Fruit fly (Drosophila melanogaster) whole organism, embryonic: ENCODE data around the gene CG12016.

Source experiments
- Atf6 ChIP-seq: fragments of 200-800 bp; sonication (Bioruptor generic); IDR thresholded peaks from 2 replicates; pipeline ENCODE4 v1.3.6; 2022; ENCODE audit warnings: missing biosample characterization, missing genetic modification characterization
- Awh ChIP-seq: fragments of 200-800 bp; sonication (Bioruptor generic); IDR thresholded peaks from 2 replicates; pipeline ENCODE4, ENCODE4 v1.3.6; 2022; ENCODE audit warnings: missing biosample characterization, missing genetic modification characterization
- CG10274 ChIP-seq: fragments of 200-800 bp; sonication (Bioruptor generic); optimal IDR thresholded peaks from 3 replicates; lab custom pipeline; 2017; ENCODE audit warnings: missing biosample characterization, mild to moderate bottlenecking, missing genetic modification characterization
- CG10366 ChIP-seq: fragments of 200-800 bp; sonication (Bioruptor generic); IDR thresholded peaks from 2 replicates; pipeline ENCODE4 v1.3.6; 2022; ENCODE audit warnings: missing biosample characterization, missing genetic modification characterization
- CG10979 ChIP-seq: fragments of 200-800 bp; sonication (Bioruptor generic); optimal IDR thresholded peaks from 2 replicates; lab custom pipeline; 2018; ENCODE audit warnings: missing biosample characterization, mild to moderate bottlenecking, missing genetic modification characterization, moderate library complexity
- CG11560 ChIP-seq: fragments of 200-800 bp; sonication (Bioruptor generic); IDR thresholded peaks from 3 replicates; pipeline ENCODE4 v1.3.6; 2022; ENCODE audit warnings: missing biosample characterization, missing genetic modification characterization
- CG11723 ChIP-seq: fragments of 200-800 bp; sonication (Bioruptor generic); optimal IDR thresholded peaks from 2 replicates; lab custom pipeline; 2017; ENCODE audit warnings: missing biosample characterization, mild to moderate bottlenecking, missing genetic modification characterization
- CG12769 ChIP-seq: fragments of 200-800 bp; sonication (Bioruptor generic); optimal IDR thresholded peaks from 2 replicates; lab custom pipeline; 2019; ENCODE audit warnings: missing biosample characterization, mild to moderate bottlenecking, missing genetic modification characterization, moderate library complexity
- CG17568 ChIP-seq: fragments of 200-800 bp; sonication (Bioruptor generic); optimal IDR thresholded peaks from 2 replicates; lab custom pipeline; 2018; ENCODE audit warnings: missing biosample characterization, mild to moderate bottlenecking, missing genetic modification characterization, moderate library complexity
- CG18476 ChIP-seq: fragments of 200-800 bp; sonication (Bioruptor generic); optimal IDR thresholded peaks from 2 replicates; lab custom pipeline; 2016; ENCODE audit warnings: missing biosample characterization, mild to moderate bottlenecking, missing genetic modification characterization
- CG4854 ChIP-seq: fragments of 200-800 bp; sonication (Bioruptor generic); optimal IDR thresholded peaks from 2 replicates; lab custom pipeline; 2016; ENCODE audit warnings: missing biosample characterization, missing genetic modification characterization, inconsistent platforms
- CG6654 ChIP-seq: fragments of 200-800 bp; sonication (Bioruptor generic); optimal IDR thresholded peaks from 2 replicates; lab custom pipeline; 2017; ENCODE audit warnings: missing biosample characterization, mild to moderate bottlenecking, missing genetic modification characterization
- CG6689 ChIP-seq: fragments of 200-800 bp; sonication (Bioruptor generic); IDR thresholded peaks from 2 replicates; pipeline ENCODE4 v1.3.6; 2022; ENCODE audit warnings: missing biosample characterization, missing genetic modification characterization
- CG6791 ChIP-seq: fragments of 200-800 bp; sonication (Bioruptor generic); IDR thresholded peaks from 3 replicates; pipeline ENCODE4 v1.3.6; 2022; ENCODE audit warnings: missing biosample characterization, missing genetic modification characterization; ENCODE audit not compliant: partially characterized antibody
- CG7556 ChIP-seq: fragments of 200-800 bp; sonication (Bioruptor generic); optimal IDR thresholded peaks from 2 replicates; lab custom pipeline; 2017; ENCODE audit warnings: missing biosample characterization, mild to moderate bottlenecking, missing genetic modification characterization
- CG7963 ChIP-seq: fragments of 200-800 bp; sonication (Bioruptor generic); IDR thresholded peaks from 3 replicates; pipeline ENCODE4 v1.3.6; 2022; ENCODE audit warnings: missing biosample characterization, missing genetic modification characterization; ENCODE audit not compliant: partially characterized antibody
- CG8290 ChIP-seq, 3 experiments: fragments of 200-800 bp; sonication (Bioruptor generic); optimal IDR thresholded peaks; 2 replicates each; lab custom pipeline; 2016 to 2019; ENCODE audit warnings: missing biosample characterization in 3 of 3, missing genetic modification characterization in 3 of 3, mild to moderate bottlenecking in 2 of 3, moderate library complexity in 1 of 3
- CG8388 ChIP-seq: fragments of 200-800 bp; sonication (Bioruptor generic); optimal IDR thresholded peaks from 2 replicates; lab custom pipeline; 2019; ENCODE audit warnings: missing biosample characterization, mild to moderate bottlenecking, missing genetic modification characterization, moderate library complexity
- D ChIP-seq, 2 experiments: fragments of 200-800 bp in 1 of 2; fragments of >200 bp in 1 of 2; sonication (Bioruptor generic) in 1 of 2; optimal IDR thresholded peaks; 2 replicates in 1 of 2; 3 replicates in 1 of 2; lab custom pipeline; 2017; ENCODE audit warnings: mild to moderate bottlenecking in 1 of 2, missing biosample characterization in 1 of 2, missing genetic modification characterization in 1 of 2, missing genetic modification reagents in 1 of 2
- D19A ChIP-seq: fragments of 200-800 bp; optimal IDR thresholded peaks from 3 replicates; lab custom pipeline; 2019; ENCODE audit warnings: missing biosample characterization, mild to moderate bottlenecking, missing genetic modification characterization, moderate library complexity
- D19B ChIP-seq: fragments of 200-800 bp; sonication (Bioruptor generic); optimal IDR thresholded peaks from 2 replicates; lab custom pipeline; 2017; ENCODE audit warnings: missing biosample characterization, mild to moderate bottlenecking, missing genetic modification characterization
- Lhr ChIP-seq: fragments of 200-800 bp; sonication (Bioruptor generic); optimal IDR thresholded peaks from 3 replicates; lab custom pipeline; 2017; ENCODE audit warnings: mild to moderate bottlenecking, missing biosample characterization, missing genetic modification reagents, missing genetic modification characterization
- NfI ChIP-seq: fragments of 200-800 bp; sonication (Bioruptor generic); optimal IDR thresholded peaks from 3 replicates; lab custom pipeline; 2018; ENCODE audit warnings: missing biosample characterization, mild to moderate bottlenecking, missing genetic modification characterization, moderate library complexity
- Scr ChIP-seq: fragments of 200-800 bp; sonication (Bioruptor generic); IDR thresholded peaks from 2 replicates; pipeline ENCODE4 v1.3.6; 2022; ENCODE audit warnings: missing biosample characterization, missing genetic modification characterization; ENCODE audit not compliant: partially characterized antibody
- Sin3A ChIP-seq: fragments of >200 bp; optimal IDR thresholded peaks from 2 replicates; lab custom pipeline; 2018
- abd-A ChIP-seq: fragments of 200-800 bp; sonication (Bioruptor generic); optimal IDR thresholded peaks from 3 replicates; lab custom pipeline; 2019; ENCODE audit warnings: missing biosample characterization, mild to moderate bottlenecking, missing genetic modification characterization, moderate library complexity
- amos ChIP-seq: fragments of 200-800 bp; sonication (Bioruptor generic); IDR thresholded peaks from 2 replicates; pipeline ENCODE4 v1.3.6; 2022; ENCODE audit warnings: missing biosample characterization, missing genetic modification characterization; ENCODE audit not compliant: partially characterized antibody
- ara ChIP-seq: fragments of 200-800 bp; sonication (Bioruptor generic); IDR thresholded peaks from 2 replicates; pipeline ENCODE4 v1.3.6; 2022; ENCODE audit warnings: missing biosample characterization, missing genetic modification characterization
- ato ChIP-seq: fragments of 200-800 bp; sonication (Bioruptor generic); IDR thresholded peaks from 2 replicates; pipeline ENCODE4 v1.3.6; 2022; ENCODE audit warnings: missing biosample characterization, missing genetic modification characterization; ENCODE audit not compliant: partially characterized antibody
- cg ChIP-seq: fragments of 200-800 bp; sonication (Bioruptor generic); optimal IDR thresholded peaks from 3 replicates; lab custom pipeline; 2019; ENCODE audit warnings: missing biosample characterization, mild to moderate bottlenecking, missing genetic modification characterization, moderate library complexity
- chinmo ChIP-seq: fragments of 200-800 bp; sonication (Bioruptor generic); IDR thresholded peaks from 4 replicates; pipeline ENCODE4 v1.3.6; 2022; ENCODE audit warnings: missing biosample characterization, missing genetic modification characterization; ENCODE audit not compliant: partially characterized antibody
- dm ChIP-seq: fragments of 200-800 bp; sonication (Bioruptor generic); optimal IDR thresholded peaks from 3 replicates; lab custom pipeline; 2016; ENCODE audit warnings: missing biosample characterization, missing genetic modification characterization
- dmrt11E ChIP-seq: fragments of 200-800 bp; sonication (Bioruptor generic); optimal IDR thresholded peaks from 3 replicates; lab custom pipeline; 2018; ENCODE audit warnings: missing biosample characterization, mild to moderate bottlenecking, missing genetic modification characterization, moderate library complexity
- dpn ChIP-seq, 2 experiments: fragments of 200-800 bp; sonication (Bioruptor generic); optimal IDR thresholded peaks; 3 replicates each; lab custom pipeline; 2016; ENCODE audit warnings: missing biosample characterization in 2 of 2, missing genetic modification characterization in 2 of 2
- ewg ChIP-seq: fragments of 200-800 bp; sonication (Bioruptor generic); optimal IDR thresholded peaks from 3 replicates; lab custom pipeline; 2017; ENCODE audit warnings: mild to moderate bottlenecking, missing biosample characterization, missing genetic modification reagents, missing genetic modification characterization
- fd3F ChIP-seq: fragments of 200-800 bp; sonication (Bioruptor generic); optimal IDR thresholded peaks from 2 replicates; lab custom pipeline; 2018; ENCODE audit warnings: missing biosample characterization, mild to moderate bottlenecking, missing genetic modification characterization, moderate library complexity
- gce ChIP-seq: fragments of 200-800 bp; sonication (Bioruptor generic); IDR thresholded peaks from 3 replicates; pipeline ENCODE4 v1.3.6; 2022; ENCODE audit warnings: missing biosample characterization, missing genetic modification characterization
- nerfin-2 ChIP-seq: fragments of 200-800 bp; sonication (Bioruptor generic); IDR thresholded peaks from 2 replicates; pipeline ENCODE4 v1.3.6; 2022; ENCODE audit warnings: missing biosample characterization, missing genetic modification characterization; ENCODE audit not compliant: partially characterized antibody
- nom ChIP-seq: fragments of 200-800 bp; sonication (Bioruptor generic); optimal IDR thresholded peaks from 2 replicates; lab custom pipeline; 2017; ENCODE audit warnings: missing biosample characterization, missing genetic modification characterization, mild to moderate bottlenecking, moderate library complexity, missing genetic modification reagents
- scrt ChIP-seq: fragments of 200-800 bp; sonication (Bioruptor generic); optimal IDR thresholded peaks from 2 replicates; lab custom pipeline; 2018; ENCODE audit warnings: missing biosample characterization, mild to moderate bottlenecking, missing genetic modification characterization, moderate library complexity
- sd ChIP-seq: fragments of 200-800 bp; sonication (Bioruptor generic); optimal IDR thresholded peaks from 3 replicates; lab custom pipeline; 2018; ENCODE audit warnings: missing biosample characterization, mild to moderate bottlenecking, missing genetic modification characterization, moderate library complexity
- sens-2 ChIP-seq: fragments of 200-800 bp; sonication (Bioruptor generic); IDR thresholded peaks from 2 replicates; pipeline ENCODE4 v1.3.6; 2022; ENCODE audit warnings: missing biosample characterization, missing genetic modification characterization
- sug ChIP-seq: fragments of 200-800 bp; optimal IDR thresholded peaks from 2 replicates; lab custom pipeline; 2019; ENCODE audit warnings: missing biosample characterization, mild to moderate bottlenecking, missing genetic modification characterization, moderate library complexity
- ttk ChIP-seq: fragments of 200-800 bp; sonication (Bioruptor generic); IDR thresholded peaks from 2 replicates; pipeline ENCODE4 v2.1.2; 2022; ENCODE audit warnings: missing biosample characterization, missing genetic modification characterization
- wdn ChIP-seq: fragments of 200-800 bp; sonication (Bioruptor generic); IDR thresholded peaks from 2 replicates; pipeline ENCODE4 v1.3.6; 2022; ENCODE audit warnings: missing biosample characterization, missing genetic modification characterization
- yki ChIP-seq: fragments of >200 bp; optimal IDR thresholded peaks from 3 replicates; lab custom pipeline; 2018
- zen ChIP-seq: fragments of 200-800 bp; sonication (Bioruptor generic); optimal IDR thresholded peaks from 3 replicates; lab custom pipeline; 2018; ENCODE audit warnings: missing biosample characterization, mild to moderate bottlenecking, missing genetic modification characterization, moderate library complexity

The CG12016 gene

dm6 chr3L:3303534-3304459 is 15.6 kb upstream of the CG12016 start, which contains the start of gene ZnT63C (continued):
- TF ChIP-seq D19A (tag; lab: Kevin White, UChicago) (peak; percentile 6), cg (peak; percentile 83), sens-2 (GFP tag; lab: Robert Waterston, UW) (no peak), CG4854 (no peak), ewg (GFP tag; lab: Kevin White, UChicago) (no peak), CG12769 (tag; lab: Kevin White, UChicago) (peak; percentile 54), CG17568 (GFP tag; lab: Kevin White, UChicago) (no peak), ara (GFP tag; lab: Robert Waterston, UW) (peak; percentile 28; the same call in 1 of the 2 replicates), sd (tag; lab: Kevin White, UChicago) (peak; percentile 58), abd-A (tag; lab: Kevin White, UChicago) (no peak), fd3F (GFP tag; lab: Kevin White, UChicago) (no peak), chinmo (GFP tag; lab: Robert Waterston, UW) (peak; percentile 89), CG6654 (GFP tag; lab: Kevin White, UChicago) (no peak), CG8290 (GFP tag; optimal IDR thresholded peaks at IDR 0.05; lab: Kevin White, UChicago) (no peak), CG8290 (tag; optimal IDR thresholded peaks at IDR 0.05; lab: Kevin White, UChicago) (peak in 1 of 2 experiments; percentile 30), zen (tag; lab: Kevin White, UChicago) (no peak), Scr (GFP tag; lab: Robert Waterston, UW) (peak; percentile 79), CG6791 (GFP tag; lab: Robert Waterston, UW) (peak; percentile 91), CG11560 (tag; lab: Robert Waterston, UW) (no peak), dmrt11E (tag; lab: Kevin White, UChicago) (no peak), gce (no peak), D19B (GFP tag; lab: Kevin White, UChicago) (no peak), yki (lab: Kevin White, UChicago) (no peak), dm (GFP tag; lab: Kevin White, UChicago) (peak; percentile 21), ato (GFP tag; lab: Robert Waterston, UW) (peak; percentile 93), scrt (no peak), CG7556 (GFP tag; lab: Kevin White, UChicago) (no peak), dpn (GFP tag; optimal IDR thresholded peaks at IDR 0.05; lab: Kevin White, UChicago) (no peak), Atf6 (GFP tag; lab: Robert Waterston, UW) (no peak), CG18476 (GFP tag; lab: Kevin White, UChicago) (no peak), CG6689 (GFP tag; lab: Robert Waterston, UW) (no peak), nerfin-2 (peak; percentile 87), amos (GFP tag; lab: Robert Waterston, UW) (peak; percentile 78), Lhr (GFP tag; lab: Kevin White, UChicago) (no peak), CG8388 (GFP tag; lab: Kevin White, UChicago) (no peak), ttk (GFP tag; lab: Robert Waterston, UW) (peak; percentile 22; the same call in 1 of the 2 replicates), CG10274 (GFP tag; lab: Kevin White, UChicago) (no peak), CG7963 (peak; percentile 89), Awh (GFP tag; lab: Robert Waterston, UW) (no peak), CG10366 (GFP tag; lab: Robert Waterston, UW) (no peak), NfI (no peak), CG10979 (tag; lab: Kevin White, UChicago) (no peak), Sin3A (lab: Kevin White, UChicago) (no peak), wdn (GFP tag; lab: Robert Waterston, UW) (0 out of 2 replicates have a peak, but pooled peaks have one; percentile 6), nom (peak; percentile 79), D (optimal IDR thresholded peaks at IDR 0.05; lab: Kevin White, UChicago) (no peak), D (GFP tag; optimal IDR thresholded peaks at IDR 0.05; lab: Kevin White, UChicago) (peak; percentile 6), CG11723 (GFP tag; lab: Kevin White, UChicago) (no peak), sug (tag; lab: Kevin White, UChicago) (no peak)
